Worm (Caenorhabditis elegans) whole organism, young adult: ENCODE results near the gene C38D9.8.

Experiments used
- C06A6.2 ChIP-seq: fragments of 200-800 bp; sonication (Bioruptor generic); conservative IDR thresholded peaks from 2 replicates; pipeline ENCODE4 v1.3.6; 2022; ENCODE audit warnings: missing genetic modification characterization, missing compliant biosample characterization
- C17E4.6 ChIP-seq: fragments of 200-800 bp; sonication (Bioruptor generic); IDR thresholded peaks from 2 replicates; pipeline ENCODE4 v1.3.6; 2022; ENCODE audit warnings: missing genetic modification reagents, missing genetic modification characterization, missing compliant biosample characterization
- F23B12.7 ChIP-seq: sonication (generic microtip); optimal IDR thresholded peaks from 2 replicates; lab custom pipeline; 2017; ENCODE audit warnings: missing genetic modification characterization, mild to moderate bottlenecking, missing compliant biosample characterization, antibody characterized with exemption, moderate library complexity; ENCODE audit not compliant: insufficient read depth
- F49E8.2 ChIP-seq: sonication (generic microtip); optimal IDR thresholded peaks from 3 replicates; lab custom pipeline; 2017; ENCODE audit warnings: missing genetic modification characterization, mild to moderate bottlenecking, missing compliant biosample characterization, antibody characterized with exemption, moderate library complexity; ENCODE audit not compliant: insufficient read depth
- F55B11.4 ChIP-seq: sonication (generic microtip); optimal IDR thresholded peaks from 2 replicates; lab custom pipeline; 2016; ENCODE audit warnings: missing compliant biosample characterization, missing genetic modification characterization, borderline replicate concordance; ENCODE audit not compliant: insufficient read depth
- F57C9.4 ChIP-seq: sonication (generic microtip); optimal IDR thresholded peaks from 2 replicates; lab custom pipeline; 2017; ENCODE audit warnings: mild to moderate bottlenecking, missing genetic modification characterization, missing compliant biosample characterization
- K11D2.4 ChIP-seq: fragments of 200-800 bp; sonication (Bioruptor generic); IDR thresholded peaks from 2 replicates; pipeline ENCODE4 v1.3.6; 2022; ENCODE audit warnings: missing genetic modification reagents, missing genetic modification characterization, missing compliant biosample characterization
- Y56A3A.18 ChIP-seq: fragments of 200-800 bp; sonication (Bioruptor generic); IDR thresholded peaks from 2 replicates; pipeline ENCODE4 v1.3.6; 2022; ENCODE audit warnings: missing genetic modification reagents, missing genetic modification characterization, missing compliant biosample characterization
- aptf-2 ChIP-seq: fragments of 200-800 bp; sonication (Bioruptor generic); conservative IDR thresholded peaks from 2 replicates; pipeline ENCODE4 v1.3.6; 2022; ENCODE audit warnings: missing genetic modification reagents, missing genetic modification characterization, missing compliant biosample characterization
- atf-7 ChIP-seq: sonication (generic microtip); optimal IDR thresholded peaks from 2 replicates; lab custom pipeline; 2017; ENCODE audit warnings: mild to moderate bottlenecking, missing genetic modification characterization, missing compliant biosample characterization
- athp-1 ChIP-seq: sonication (generic microtip); optimal IDR thresholded peaks from 2 replicates; lab custom pipeline; 2017; ENCODE audit warnings: mild to moderate bottlenecking, missing genetic modification characterization, missing compliant biosample characterization
- attf-3 ChIP-seq: fragments of 200-800 bp; sonication (Bioruptor generic); conservative IDR thresholded peaks from 2 replicates; pipeline ENCODE4 v1.3.6; 2022; ENCODE audit warnings: missing genetic modification reagents, missing genetic modification characterization, missing compliant biosample characterization
- attf-5 ChIP-seq: fragments of 200-800 bp; sonication (Bioruptor generic); optimal IDR thresholded peaks from 2 replicates; lab custom pipeline; 2018; ENCODE audit warnings: mild to moderate bottlenecking, missing genetic modification characterization, missing compliant biosample characterization
- cebp-1 ChIP-seq, 2 experiments: fragments of 200-800 bp in 1 of 2; sonication (Bioruptor generic) in 1 of 2; sonication (generic microtip) in 1 of 2; IDR thresholded peaks in 1 of 2; optimal IDR thresholded peaks in 1 of 2; 2 replicates each; pipeline versions ENCODE4 v1.3.6 to Lab custom; 2017 to 2022; ENCODE audit warnings: missing compliant biosample characterization in 2 of 2, missing genetic modification characterization in 2 of 2, mild to moderate bottlenecking in 1 of 2, missing genetic modification reagents in 1 of 2, moderate library complexity in 1 of 2
- ceh-79 ChIP-seq: sonication (generic microtip); optimal IDR thresholded peaks from 2 replicates; lab custom pipeline; 2017; ENCODE audit warnings: mild to moderate bottlenecking, missing genetic modification characterization, missing compliant biosample characterization
- ceh-91 ChIP-seq: fragments of 200-800 bp; sonication (Bioruptor generic); IDR thresholded peaks from 2 replicates; pipeline ENCODE4 v1.3.6; 2022; ENCODE audit warnings: missing genetic modification reagents, missing genetic modification characterization, missing compliant biosample characterization
- egl-44 ChIP-seq: fragments of 200-800 bp; sonication (Bioruptor generic); IDR thresholded peaks from 2 replicates; pipeline ENCODE4 v1.3.6; 2022; ENCODE audit warnings: missing genetic modification reagents, missing genetic modification characterization, missing compliant biosample characterization
- ekl-4 ChIP-seq: fragments of 200-800 bp; sonication (Bioruptor generic); IDR thresholded peaks from 2 replicates; pipeline ENCODE4 v1.3.6; 2022; ENCODE audit warnings: missing genetic modification reagents, missing genetic modification characterization, missing compliant biosample characterization
- hmg-1.2 ChIP-seq: fragments of 200-800 bp; sonication (Bioruptor generic); IDR thresholded peaks from 2 replicates; pipeline ENCODE4 v1.3.6; 2022; ENCODE audit warnings: missing genetic modification reagents, missing genetic modification characterization, missing compliant biosample characterization
- hrde-1 ChIP-seq: sonication (generic microtip); optimal IDR thresholded peaks from 2 replicates; lab custom pipeline; 2016; ENCODE audit warnings: missing genetic modification characterization, mild to moderate bottlenecking, missing compliant biosample characterization, moderate library complexity, missing genotype, missing genetic modification reagents, borderline replicate concordance
- lin-35 ChIP-seq, 3 experiments: fragments of 150-350 bp in 2 of 3; sonication (generic microtip) in 1 of 3; optimal IDR thresholded peaks; 2 replicates each; lab custom pipeline; 2014 to 2018; ENCODE audit warnings: missing biosample characterization in 3 of 3, missing genetic modification characterization in 3 of 3, missing genetic modification reagents in 3 of 3
- lin-54 ChIP-seq: fragments of 200-800 bp; sonication (Bioruptor generic); optimal IDR thresholded peaks from 2 replicates; lab custom pipeline; 2018; ENCODE audit warnings: mild to moderate bottlenecking, missing genetic modification characterization, missing compliant biosample characterization
- lir-1 ChIP-seq: fragments of 200-800 bp; sonication (Bioruptor generic); conservative IDR thresholded peaks from 2 replicates; pipeline ENCODE4 v1.3.6; 2022; ENCODE audit warnings: missing genetic modification reagents, missing genetic modification characterization, missing compliant biosample characterization
- lsl-1 ChIP-seq: fragments of 200-800 bp; sonication (Bioruptor generic); optimal IDR thresholded peaks from 2 replicates; lab custom pipeline; 2018; ENCODE audit warnings: mild to moderate bottlenecking, missing genetic modification characterization, moderate library complexity, missing compliant biosample characterization
- madf-3 ChIP-seq: fragments of 200-800 bp; sonication (Bioruptor generic); IDR thresholded peaks from 2 replicates; pipeline ENCODE4 v1.3.6; 2022; ENCODE audit warnings: missing genetic modification reagents, missing genetic modification characterization, missing compliant biosample characterization
- repo-1 ChIP-seq: sonication (generic microtip); optimal IDR thresholded peaks from 2 replicates; lab custom pipeline; 2017; ENCODE audit warnings: mild to moderate bottlenecking, missing genetic modification characterization, missing compliant biosample characterization
- rpc-1 ChIP-seq, 2 experiments: fragments of 150-350 bp in 1 of 2; sonication (generic microtip) in 1 of 2; optimal IDR thresholded peaks; 2 replicates each; lab custom pipeline; 2014 to 2018; ENCODE audit warnings: missing biosample characterization in 1 of 2, missing genetic modification characterization in 1 of 2, missing genetic modification reagents in 1 of 2, missing genotype in 1 of 2
- snpc-1.3 ChIP-seq: sonication (generic microtip); optimal IDR thresholded peaks from 2 replicates; lab custom pipeline; 2017; ENCODE audit warnings: missing genetic modification characterization, mild to moderate bottlenecking, missing compliant biosample characterization, antibody characterized with exemption, moderate library complexity, missing genotype, missing genetic modification reagents; ENCODE audit not compliant: insufficient read depth
- snpc-4 ChIP-seq, 5 experiments: fragments of 150-350 bp in 1 of 5; sonication (generic microtip) in 4 of 5; optimal IDR thresholded peaks; 2 replicates each; lab custom pipeline; 2014 to 2018; ENCODE audit warnings: missing genetic modification characterization in 5 of 5, missing biosample characterization in 3 of 5, antibody characterized with exemption in 2 of 5, mild to moderate bottlenecking in 2 of 5, missing compliant biosample characterization in 2 of 5, missing genotype in 2 of 5, moderate library complexity in 2 of 5, missing genetic modification reagents in 1 of 5
- tbx-9 ChIP-seq: sonication (generic microtip); optimal IDR thresholded peaks from 2 replicates; lab custom pipeline; 2016; ENCODE audit warnings: borderline replicate concordance, missing genetic modification characterization, inconsistent platforms, missing compliant biosample characterization
- tlf-1 ChIP-seq: fragments of 200-800 bp; sonication (Bioruptor generic); optimal IDR thresholded peaks from 2 replicates; lab custom pipeline; 2018; ENCODE audit warnings: mild to moderate bottlenecking, missing genetic modification characterization, missing compliant biosample characterization
- ztf-18 ChIP-seq: sonication (generic microtip); optimal IDR thresholded peaks from 2 replicates; lab custom pipeline; 2016; ENCODE audit warnings: missing genotype, mild to moderate bottlenecking, missing genetic modification characterization, missing compliant biosample characterization
- ztf-25 ChIP-seq: fragments of 200-800 bp; sonication (Bioruptor generic); IDR thresholded peaks from 2 replicates; pipeline ENCODE4 v1.3.6; 2022; ENCODE audit warnings: missing genetic modification reagents, missing genetic modification characterization, missing compliant biosample characterization

Gene C38D9.8

ce11 chrV:17542304-17542703 is 10.4 kb downstream of the C38D9.8 start (continued):
- TF ChIP-seq lsl-1 (GFP tag; lab: Kevin White, UChicago): no peak
- no peak for TF ChIP-seq F23B12.7 (tag; lab: Kevin White, UChicago)

- TF ChIP-seq snpc-4 (GFP tag; optimal IDR thresholded peaks at IDR 0.05; lab: Kevin White, UChicago): no peak
- TF ChIP-seq snpc-4 (tag; optimal IDR thresholded peaks at IDR 0.05; lab: Kevin White, UChicago): no peak
- no peak for TF ChIP-seq ztf-18
- TF ChIP-seq hrde-1 (tag; lab: Kevin White, UChicago): no peak
- TF ChIP-seq madf-3 (GFP tag; lab: Robert Waterston, UW): no peak
These were observed 12.4 kb downstream of the C38D9.8 start, which contains the start of gene srz-25 for ce11 chrV:17540295-17540694. srz-25 (plus strand) TSS chrV:17540595.

ce11 chrV:17539289-17539688 is 13.4 kb downstream of the C38D9.8 start:
- TF ChIP-seq lin-54 (no peak), C06A6.2 (GFP tag; lab: Robert Waterston, UW) (no peak), egl-44 (GFP tag; lab: Robert Waterston, UW) (no peak), tbx-9 (tag; lab: Kevin White, UChicago) (no peak), ceh-79 (no peak), ztf-18 (no peak), F57C9.4 (tag; lab: Kevin White, UChicago) (no peak), C17E4.6 (GFP tag; lab: Robert Waterston, UW) (no peak), K11D2.4 (no peak), tlf-1 (GFP tag; lab: Kevin White, UChicago) (no peak), repo-1 (tag; lab: Kevin White, UChicago) (no peak), ceh-91 (GFP tag; lab: Robert Waterston, UW) (no peak), Y56A3A.18 (GFP tag; lab: Robert Waterston, UW) (no peak), snpc-1.3 (tag; lab: Kevin White, UChicago) (no peak), cebp-1 (GFP tag; IDR thresholded peaks at IDR 0.05; lab: Robert Waterston, UW) (no peak), cebp-1 (tag; optimal IDR thresholded peaks at IDR 0.05; lab: Kevin White, UChicago) (no peak), lir-1 (no peak)

ce11 chrV:17538279-17538896 is 14.3 kb downstream of the C38D9.8 start, which contains the start of gene C18D4.6:
C18D4.6 (minus strand) TSS chrV:17538375.
- TF ChIP-seq F49E8.2 (no peak), atf-7 (tag; lab: Kevin White, UChicago) (no peak), aptf-2 (GFP tag; lab: Robert Waterston, UW) (no peak), hmg-1.2 (GFP tag; lab: Robert Waterston, UW) (peak; percentile 91), F55B11.4 (tag; lab: Kevin White, UChicago) (no peak), lin-35 (GFP tag; optimal IDR thresholded peaks at IDR 0.05; lab: Kevin White, UChicago) (peak in 1 of 3 experiments; percentile 22), attf-3 (peak; percentile 79), ztf-25 (GFP tag; lab: Robert Waterston, UW) (no peak), lir-1 (no peak), attf-5 (GFP tag; lab: Kevin White, UChicago) (no peak), C06A6.2 (GFP tag; lab: Robert Waterston, UW) (no peak), rpc-1 (optimal IDR thresholded peaks at IDR 0.05; lab: Kevin White, UChicago) (no peak), rpc-1 (tag; optimal IDR thresholded peaks at IDR 0.05; lab: Kevin White, UChicago) (no peak), snpc-1.3 (tag; lab: Kevin White, UChicago) (no peak), ekl-4 (no peak), athp-1 (tag; lab: Kevin White, UChicago) (no peak)
